Fruit fly (Drosophila melanogaster) whole organism, adult: ENCODE data around the gene Cyp4d8.
"Not testable (repeated sequence)": the region's sequence is repeated elsewhere in the genome, so short reads cannot be mapped to it uniquely, and the experiment has no call there.

Experiments
- CG11617 ChIP-seq: fragments of 200-800 bp; sonication (Bioruptor generic); optimal IDR thresholded peaks from 2 replicates; lab custom pipeline; 2017; ENCODE audit warnings: mild to moderate bottlenecking, missing biosample characterization, missing genetic modification reagents, missing genetic modification characterization
- CG12768 ChIP-seq: fragments of 200-800 bp; sonication (Bioruptor generic); optimal IDR thresholded peaks from 2 replicates; lab custom pipeline; 2017; ENCODE audit warnings: missing biosample characterization, missing genetic modification characterization, mild to moderate bottlenecking, moderate library complexity, missing genetic modification reagents
- CG14711 ChIP-seq: fragments of 200-800 bp; sonication (Bioruptor generic); optimal IDR thresholded peaks from 2 replicates; lab custom pipeline; 2018; ENCODE audit warnings: missing biosample characterization, mild to moderate bottlenecking, missing genetic modification characterization, moderate library complexity
- CG1620 ChIP-seq: fragments of 200-800 bp; sonication (Bioruptor generic); optimal IDR thresholded peaks from 2 replicates; lab custom pipeline; 2016; ENCODE audit warnings: missing biosample characterization, missing genetic modification characterization
- CG33017 ChIP-seq: fragments of 200-800 bp; sonication (Bioruptor generic); optimal IDR thresholded peaks from 2 replicates; lab custom pipeline; 2018; ENCODE audit warnings: missing biosample characterization, mild to moderate bottlenecking, missing genetic modification characterization, moderate library complexity
- CG5204 ChIP-seq: fragments of 200-800 bp; sonication (Bioruptor generic); optimal IDR thresholded peaks from 2 replicates; lab custom pipeline; 2016; ENCODE audit warnings: missing biosample characterization, missing genetic modification characterization
- CG7045 ChIP-seq: fragments of 200-800 bp; sonication (Bioruptor generic); optimal IDR thresholded peaks from 2 replicates; lab custom pipeline; 2017; ENCODE audit warnings: missing biosample characterization, mild to moderate bottlenecking, missing genetic modification characterization
- CG7101 ChIP-seq: fragments of 200-800 bp; sonication (Bioruptor generic); optimal IDR thresholded peaks from 2 replicates; lab custom pipeline; 2018; ENCODE audit warnings: missing biosample characterization, mild to moderate bottlenecking, missing genetic modification characterization, moderate library complexity
- Clk ChIP-seq: fragments of 200-800 bp; sonication (Bioruptor generic); optimal IDR thresholded peaks from 2 replicates; lab custom pipeline; 2017; ENCODE audit warnings: missing biosample characterization, missing genetic modification characterization
- Crg-1 ChIP-seq: fragments of 200-800 bp; sonication (Bioruptor generic); optimal IDR thresholded peaks from 2 replicates; lab custom pipeline; 2016; ENCODE audit warnings: missing biosample characterization, missing genetic modification characterization
- Hr96 ChIP-seq: fragments of 200-800 bp; sonication (Bioruptor generic); optimal IDR thresholded peaks from 2 replicates; lab custom pipeline; 2016; ENCODE audit warnings: missing biosample characterization, missing genetic modification characterization
- Mnt ChIP-seq: fragments of 200-800 bp; sonication (Bioruptor generic); optimal IDR thresholded peaks from 2 replicates; lab custom pipeline; 2016; ENCODE audit warnings: missing biosample characterization, mild to moderate bottlenecking, missing genetic modification characterization
- bab1 ChIP-seq: fragments of 200-800 bp; sonication (Bioruptor generic); optimal IDR thresholded peaks from 3 replicates; lab custom pipeline; 2019; ENCODE audit warnings: missing biosample characterization, mild to moderate bottlenecking, missing genetic modification characterization, moderate library complexity
- cic ChIP-seq: fragments of 200-800 bp; sonication (Bioruptor generic); optimal IDR thresholded peaks from 2 replicates; lab custom pipeline; 2017; ENCODE audit warnings: missing biosample characterization, mild to moderate bottlenecking, missing genetic modification characterization, moderate library complexity
- cnc ChIP-seq, 2 experiments: fragments of >200 bp; optimal IDR thresholded peaks; 2 replicates each; lab custom pipeline; 2017
- kay ChIP-seq: fragments of 200-800 bp; sonication (Bioruptor generic); peaks from one replicate; lab custom pipeline; 2016; ENCODE audit warnings: missing biosample characterization, missing genetic modification characterization, borderline replicate concordance
- ovo ChIP-seq: fragments of 200-800 bp; sonication (Bioruptor generic); optimal IDR thresholded peaks from 2 replicates; lab custom pipeline; 2016; ENCODE audit warnings: missing biosample characterization, missing genetic modification characterization
- pad ChIP-seq: fragments of 200-800 bp; sonication (Bioruptor generic); optimal IDR thresholded peaks from 3 replicates; lab custom pipeline; 2017; ENCODE audit warnings: missing biosample characterization, missing genetic modification characterization, mild to moderate bottlenecking, moderate library complexity, missing genetic modification reagents
- tj ChIP-seq: fragments of 200-800 bp; sonication (Bioruptor generic); optimal IDR thresholded peaks from 3 replicates; lab custom pipeline; 2017; ENCODE audit warnings: missing biosample characterization, mild to moderate bottlenecking, missing genetic modification characterization, moderate library complexity
- toe ChIP-seq: fragments of 200-800 bp; sonication (Bioruptor generic); optimal IDR thresholded peaks from 2 replicates; lab custom pipeline; 2016; ENCODE audit warnings: missing biosample characterization, missing genetic modification characterization

The Cyp4d8 gene

dm6 chr3L:7518351-7519102 is 22.5 kb upstream of the Cyp4d8 start, which contains the start of gene ltl:
Gene ltl (plus strand): TSS chr3L:7518997.
- TF ChIP-seq cic = peak; percentile 18
- no peak for TF ChIP-seq CG12768 (GFP tag; lab: Kevin White, UChicago)

DNA sequence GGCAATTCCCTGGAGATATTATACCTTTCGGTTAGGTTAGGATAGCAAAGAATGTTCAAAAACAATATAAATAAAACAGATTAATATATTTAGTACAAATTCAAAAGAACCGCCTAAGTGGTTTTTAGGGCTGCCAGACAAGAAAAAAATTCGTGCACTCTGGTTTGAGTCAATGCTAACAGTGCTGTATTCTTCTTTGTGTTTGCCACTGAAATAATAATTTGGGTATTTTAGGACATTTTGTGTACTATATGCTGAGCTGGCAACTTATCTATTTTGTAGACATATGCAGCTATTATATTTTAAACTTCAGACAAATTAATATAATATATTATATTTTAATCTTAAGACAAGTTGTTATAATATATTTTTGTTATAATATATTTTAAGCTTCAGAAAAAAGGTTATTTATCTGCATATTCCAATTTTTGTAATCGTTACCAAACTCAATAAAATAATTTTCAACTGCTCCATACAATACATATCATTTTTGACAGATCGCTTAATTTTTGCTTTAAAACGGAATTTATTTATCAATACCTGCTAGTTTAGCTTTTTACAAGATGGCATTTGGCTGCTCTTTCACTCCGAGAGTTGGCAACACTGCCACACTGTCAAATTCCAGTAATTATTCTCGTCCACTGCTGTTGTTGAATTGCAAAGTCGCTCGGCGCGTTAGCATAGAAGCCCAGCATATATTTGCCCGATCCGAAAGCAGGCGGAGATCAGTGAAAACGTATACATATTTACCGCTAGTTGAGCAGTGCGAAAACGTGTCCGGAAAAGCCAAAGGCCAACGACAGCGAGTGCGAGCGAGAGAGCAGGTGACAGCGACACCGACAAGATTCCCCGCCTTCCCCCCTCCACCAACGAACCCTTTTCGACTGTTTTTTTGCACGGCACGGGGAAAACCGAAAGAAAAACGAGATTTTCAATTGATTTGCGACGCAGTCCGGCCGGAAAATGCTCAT is 14.7 kb upstream of the Cyp4d8 start, which contains the start of gene CG7546:
TSS of gene CG7546 (plus strand) at position 573 of the 971 bp plus-strand sequence.
- TF ChIP-seq bab1 (GFP tag; lab: Kevin White, UChicago) = peak; percentile 25
- TF ChIP-seq CG5204 (GFP tag; lab: Kevin White, UChicago) = peak; percentile 50
- TF ChIP-seq cnc (optimal IDR thresholded peaks at IDR 0.05; lab: Kevin White, UChicago) = no peak
- TF ChIP-seq pad = peak; percentile 43
- TF ChIP-seq CG12768 (GFP tag; lab: Kevin White, UChicago) = no peak
- TF ChIP-seq Hr96 (GFP tag; lab: Kevin White, UChicago) = peak; percentile 23
- no peak for TF ChIP-seq CG7101 (tag; lab: Kevin White, UChicago)
- peak; percentile 68 for TF ChIP-seq Mnt (GFP tag; lab: Kevin White, UChicago)
- TF ChIP-seq tj (GFP tag; lab: Kevin White, UChicago) = peak; percentile 82
- TF ChIP-seq cic = peak; percentile 12
- TF ChIP-seq CG14711 (tag; lab: Kevin White, UChicago) = peak; percentile 64
- TF ChIP-seq CG33017 = peak; percentile 13
- TF ChIP-seq ovo = peak; percentile 45

DNA sequence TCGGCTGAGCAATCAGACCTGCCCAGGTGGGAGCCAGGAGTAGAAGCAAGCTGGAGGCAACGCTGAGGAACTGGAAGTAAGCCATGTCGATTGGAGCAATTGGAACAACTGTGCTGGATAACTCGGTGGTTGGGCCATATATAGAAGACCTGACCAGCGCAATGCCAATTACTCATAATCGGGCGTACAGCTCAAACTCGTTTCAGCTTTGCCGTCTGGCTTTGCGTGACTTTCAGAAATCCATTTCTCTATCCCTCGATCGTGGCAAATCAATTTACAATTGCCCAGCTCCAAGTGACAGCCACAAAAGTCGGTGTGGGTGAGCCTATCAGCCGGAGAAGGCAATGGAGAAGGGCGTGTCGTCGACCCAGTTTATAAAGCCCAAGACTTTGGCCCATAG is 10.1 kb upstream of the Cyp4d8 start, which contains the start of gene CG7548:
TSS of gene CG7548 (minus strand) at position 101 of the 400 bp plus-strand sequence.
- TF ChIP-seq ovo = no peak
- no peak for TF ChIP-seq CG7045
- no peak for TF ChIP-seq toe
- TF ChIP-seq kay (GFP tag; lab: Kevin White, UChicago) = no peak
- no peak for TF ChIP-seq CG14711 (tag; lab: Kevin White, UChicago)
- TF ChIP-seq Mnt (GFP tag; lab: Kevin White, UChicago) = no peak
- TF ChIP-seq CG12768 (GFP tag; lab: Kevin White, UChicago) = no peak

- not testable (repeated sequence) for TF ChIP-seq pad; Mnt (GFP tag; lab: Kevin White, UChicago); Hr96 (GFP tag; lab: Kevin White, UChicago)
Measured at dm6 chr3L:7498731-7499130, 2.7 kb upstream of the Cyp4d8 start, which contains the start of gene CG8539. Gene CG8539 (minus strand): TSS chr3L:7498831.

DNA sequence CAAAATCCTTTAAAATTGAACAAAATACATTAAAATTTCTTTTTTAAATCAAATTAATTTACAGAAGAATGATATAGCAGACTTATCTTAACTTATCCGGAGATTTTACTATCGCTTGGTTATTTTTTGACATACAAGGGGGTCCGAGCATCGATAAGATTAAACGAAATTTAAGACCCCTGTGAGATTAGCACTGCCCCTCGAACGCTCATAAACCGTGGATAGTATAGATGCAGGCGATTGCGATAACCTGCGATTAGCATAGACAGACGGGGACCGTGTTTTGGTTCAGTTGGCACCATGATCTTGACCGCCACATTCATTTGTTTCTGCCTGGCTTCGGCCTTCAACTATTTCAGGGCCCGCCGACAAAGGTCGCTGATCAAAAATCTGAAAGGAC is 4.4 kb downstream of the Cyp4d8 start, which contains the start of gene Cyp316a1:
TSS of gene Cyp316a1 (plus strand) at position 301 of the 400 bp plus-strand sequence.
- no peak for TF ChIP-seq tj (GFP tag; lab: Kevin White, UChicago)
- TF ChIP-seq CG14711 (tag; lab: Kevin White, UChicago) = no peak
- no peak for TF ChIP-seq cnc (optimal IDR thresholded peaks at IDR 0.05; lab: Kevin White, UChicago)
- TF ChIP-seq CG11617 = no peak
- no peak for TF ChIP-seq Crg-1 (GFP tag; lab: Kevin White, UChicago)
- no peak for TF ChIP-seq CG7101 (tag; lab: Kevin White, UChicago)
- TF ChIP-seq pad = no peak
- no peak for TF ChIP-seq CG1620 (GFP tag; lab: Kevin White, UChicago)
- TF ChIP-seq toe = no peak

DNA sequence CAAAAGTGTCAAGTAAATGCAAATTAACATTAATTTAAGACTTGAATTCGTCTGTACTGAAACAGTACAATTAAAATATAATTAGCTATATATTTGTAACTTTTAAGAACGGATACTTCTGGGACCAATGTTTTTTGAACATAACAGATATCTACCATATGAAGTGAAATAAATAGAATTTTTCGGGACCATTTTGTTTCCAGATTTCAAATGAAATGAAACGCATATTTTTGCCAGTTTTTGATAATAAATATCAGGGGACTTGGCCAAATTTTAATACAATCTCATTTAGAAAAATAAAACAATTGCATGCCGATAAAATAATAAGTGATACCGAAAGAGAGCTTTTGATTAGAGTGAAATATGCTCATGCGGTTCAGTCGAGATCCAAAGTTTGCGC is 10.3 kb downstream of the Cyp4d8 start, which contains the start of gene mthl6:
TSS of gene mthl6 (plus strand) at position 301 of the 400 bp plus-strand sequence.
- TF ChIP-seq toe (no peak), kay (GFP tag; lab: Kevin White, UChicago) (peak; percentile 22), CG1620 (GFP tag; lab: Kevin White, UChicago) (no peak), CG11617 (no peak), CG14711 (tag; lab: Kevin White, UChicago) (no peak)

DNA sequence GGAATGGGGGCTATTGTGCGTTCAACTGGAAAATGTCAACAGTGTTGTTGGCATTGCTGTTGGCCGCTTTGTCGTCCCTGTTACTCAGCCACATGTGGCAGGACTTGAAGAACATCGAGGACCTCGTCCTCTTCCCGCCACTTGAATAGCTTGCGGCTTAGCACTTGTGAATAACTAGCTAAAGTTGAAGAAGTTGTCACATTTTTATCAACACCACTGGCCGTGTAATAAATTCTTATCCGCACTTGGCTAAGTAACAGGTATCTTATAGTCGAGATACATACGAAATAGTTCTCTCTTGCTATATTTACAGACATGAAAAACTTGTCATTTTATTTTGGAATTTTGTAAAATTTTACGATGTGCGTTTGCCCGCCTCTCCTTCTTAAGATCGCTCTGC is 20.7 kb downstream of the Cyp4d8 start, which contains the start of gene CG43292:
TSS of gene CG43292 (plus strand) at position 301 of the 400 bp plus-strand sequence.
- TF ChIP-seq CG7101 (tag; lab: Kevin White, UChicago) (no peak), tj (GFP tag; lab: Kevin White, UChicago) (no peak), bab1 (GFP tag; lab: Kevin White, UChicago) (no peak), CG14711 (tag; lab: Kevin White, UChicago) (no peak), CG11617 (no peak), CG33017 (no peak), Clk (no peak), CG5204 (GFP tag; lab: Kevin White, UChicago) (no peak), cnc (optimal IDR thresholded peaks at IDR 0.05; lab: Kevin White, UChicago) (no peak)
